Fruit fly (Drosophila melanogaster) whole organism, embryonic: ENCODE results near the gene CG17777.

Experiments used
- Antp ChIP-seq: fragments of 200-800 bp; sonication (Bioruptor generic); optimal IDR thresholded peaks from 3 replicates; lab custom pipeline; 2016; ENCODE audit warnings: missing biosample characterization, missing genetic modification characterization
- Atf-2 ChIP-seq: fragments of 200-800 bp; sonication (Bioruptor generic); optimal IDR thresholded peaks from 2 replicates; lab custom pipeline; 2016; ENCODE audit warnings: missing biosample characterization, missing genetic modification characterization
- BEAF-32 ChIP-seq: fragments of 200-800 bp; sonication (Bioruptor generic); optimal IDR thresholded peaks from 3 replicates; lab custom pipeline; 2017; ENCODE audit warnings: missing biosample characterization, missing genetic modification characterization, mild to moderate bottlenecking, moderate library complexity, missing genetic modification reagents
- CG10321 ChIP-seq: fragments of 200-800 bp; sonication (Bioruptor generic); IDR thresholded peaks from 2 replicates; pipeline ENCODE4 v1.3.6; 2022; ENCODE audit warnings: missing biosample characterization, missing genetic modification characterization
- CG11456 ChIP-seq: fragments of 200-800 bp; sonication (Bioruptor generic); IDR thresholded peaks from 3 replicates; pipeline ENCODE4 v1.3.6; 2022; ENCODE audit warnings: missing biosample characterization, missing genetic modification characterization
- CG11504 ChIP-seq: fragments of 200-800 bp; sonication (Bioruptor generic); optimal IDR thresholded peaks from 3 replicates; lab custom pipeline; 2019; ENCODE audit warnings: missing biosample characterization, mild to moderate bottlenecking, missing genetic modification characterization, moderate library complexity
- CG12942 ChIP-seq: fragments of 200-800 bp; sonication (Bioruptor generic); optimal IDR thresholded peaks from 3 replicates; lab custom pipeline; 2016; ENCODE audit warnings: missing biosample characterization, missing genetic modification characterization
- CG13424 ChIP-seq: fragments of 200-800 bp; sonication (Bioruptor generic); optimal IDR thresholded peaks from 2 replicates; lab custom pipeline; 2019; ENCODE audit warnings: missing biosample characterization, mild to moderate bottlenecking, missing genetic modification characterization, moderate library complexity
- CG14710 ChIP-seq: fragments of 200-800 bp; sonication (Bioruptor generic); optimal IDR thresholded peaks from 3 replicates; lab custom pipeline; 2019; ENCODE audit warnings: missing biosample characterization, mild to moderate bottlenecking, missing genetic modification characterization, moderate library complexity
- CG14965 ChIP-seq: fragments of 200-800 bp; sonication (Bioruptor generic); optimal IDR thresholded peaks from 2 replicates; lab custom pipeline; 2016; ENCODE audit warnings: missing biosample characterization, missing genetic modification characterization, borderline replicate concordance
- CG15269 ChIP-seq: fragments of 200-800 bp; sonication (Bioruptor generic); optimal IDR thresholded peaks from 2 replicates; lab custom pipeline; 2018; ENCODE audit warnings: missing biosample characterization, mild to moderate bottlenecking, missing genetic modification characterization, moderate library complexity
- CG17568 ChIP-seq: fragments of 200-800 bp; sonication (Bioruptor generic); optimal IDR thresholded peaks from 2 replicates; lab custom pipeline; 2018; ENCODE audit warnings: missing biosample characterization, mild to moderate bottlenecking, missing genetic modification characterization, moderate library complexity
- CG17802 ChIP-seq: fragments of 200-800 bp; sonication (Bioruptor generic); optimal IDR thresholded peaks from 2 replicates; lab custom pipeline; 2018; ENCODE audit warnings: missing biosample characterization, mild to moderate bottlenecking, missing genetic modification characterization, moderate library complexity
- CG1792 ChIP-seq: fragments of 200-800 bp; sonication (Bioruptor generic); optimal IDR thresholded peaks from 2 replicates; lab custom pipeline; 2016; ENCODE audit warnings: missing biosample characterization, missing genetic modification characterization
- CG2116 ChIP-seq: fragments of 200-800 bp; sonication (Bioruptor generic); optimal IDR thresholded peaks from 3 replicates; lab custom pipeline; 2018; ENCODE audit warnings: missing biosample characterization, mild to moderate bottlenecking, missing genetic modification characterization
- CG2120 ChIP-seq: fragments of 200-800 bp; sonication (Bioruptor generic); optimal IDR thresholded peaks from 3 replicates; lab custom pipeline; 2016; ENCODE audit warnings: missing biosample characterization, missing genetic modification characterization
- CG30403 ChIP-seq: fragments of 200-800 bp; sonication (Bioruptor generic); optimal IDR thresholded peaks from 3 replicates; lab custom pipeline; 2016; ENCODE audit warnings: missing biosample characterization, missing genetic modification characterization
- CG32532 ChIP-seq: fragments of 200-800 bp; sonication (Bioruptor generic); IDR thresholded peaks from 2 replicates; pipeline ENCODE4 v1.3.6; 2022; ENCODE audit warnings: missing biosample characterization, missing genetic modification characterization
- CG32772 ChIP-seq: fragments of 200-800 bp; sonication (Bioruptor generic); IDR thresholded peaks from 2 replicates; pipeline ENCODE4 v1.3.6; 2022; ENCODE audit warnings: missing biosample characterization, missing genetic modification characterization
- CG4424 ChIP-seq: fragments of 200-800 bp; sonication (Bioruptor generic); optimal IDR thresholded peaks from 3 replicates; lab custom pipeline; 2016; ENCODE audit warnings: missing biosample characterization, missing genetic modification characterization
- CG8765 ChIP-seq: fragments of 200-800 bp; sonication (Bioruptor generic); IDR thresholded peaks from 2 replicates; pipeline ENCODE4 v1.3.6; 2022; ENCODE audit warnings: missing biosample characterization, missing genetic modification characterization
- D19A ChIP-seq: fragments of 200-800 bp; optimal IDR thresholded peaks from 3 replicates; lab custom pipeline; 2019; ENCODE audit warnings: missing biosample characterization, mild to moderate bottlenecking, missing genetic modification characterization, moderate library complexity
- Deaf1 ChIP-seq: fragments of 200-800 bp; optimal IDR thresholded peaks from 3 replicates; lab custom pipeline; 2019; ENCODE audit warnings: missing biosample characterization, mild to moderate bottlenecking, missing genetic modification characterization, moderate library complexity
- E2f2 ChIP-seq: fragments of 200-800 bp; sonication (Bioruptor generic); IDR thresholded peaks from 2 replicates; pipeline ENCODE4 v1.3.6; 2022; ENCODE audit warnings: missing biosample characterization, missing genetic modification characterization
- Ets97D ChIP-seq: fragments of 200-800 bp; sonication (Bioruptor generic); optimal IDR thresholded peaks from 3 replicates; lab custom pipeline; 2016; ENCODE audit warnings: missing biosample characterization, missing genetic modification characterization
- HLH4C ChIP-seq: fragments of 200-800 bp; sonication (Bioruptor generic); IDR thresholded peaks from 3 replicates; pipeline ENCODE4 v1.3.6; 2022; ENCODE audit warnings: missing biosample characterization, missing genetic modification characterization; ENCODE audit not compliant: partially characterized antibody
- Oli ChIP-seq: fragments of 200-800 bp; sonication (Bioruptor generic); optimal IDR thresholded peaks from 2 replicates; lab custom pipeline; 2018; ENCODE audit warnings: missing biosample characterization, mild to moderate bottlenecking, missing genetic modification characterization, moderate library complexity
- Ptx1 ChIP-seq: fragments of 200-800 bp; sonication (Bioruptor generic); IDR thresholded peaks from 2 replicates; pipeline ENCODE4 v1.3.6; 2022; ENCODE audit warnings: missing biosample characterization, missing genetic modification characterization
- Scr ChIP-seq: fragments of 200-800 bp; sonication (Bioruptor generic); IDR thresholded peaks from 2 replicates; pipeline ENCODE4 v1.3.6; 2022; ENCODE audit warnings: missing biosample characterization, missing genetic modification characterization; ENCODE audit not compliant: partially characterized antibody
- Stat92E ChIP-seq, 3 experiments: fragments of >200 bp in 2 of 3; fragments of 200-800 bp in 1 of 3; sonication (Bioruptor generic) in 1 of 3; optimal IDR thresholded peaks; 2 replicates each; lab custom pipeline; 2017 to 2019; ENCODE audit warnings: missing biosample characterization in 3 of 3, missing genetic modification characterization in 3 of 3, mild to moderate bottlenecking in 1 of 3, moderate library complexity in 1 of 3
- Tbp ChIP-seq: fragments of >200 bp; optimal IDR thresholded peaks from 2 replicates; lab custom pipeline; 2018; ENCODE audit warnings: missing biosample characterization, missing genetic modification characterization
- YL-1 ChIP-seq: fragments of 200-800 bp; sonication (Bioruptor generic); optimal IDR thresholded peaks from 3 replicates; lab custom pipeline; 2017; ENCODE audit warnings: missing biosample characterization, mild to moderate bottlenecking, missing genetic modification characterization
- ara ChIP-seq: fragments of 200-800 bp; sonication (Bioruptor generic); IDR thresholded peaks from 2 replicates; pipeline ENCODE4 v1.3.6; 2022; ENCODE audit warnings: missing biosample characterization, missing genetic modification characterization
- bbx ChIP-seq: fragments of 200-800 bp; sonication (Bioruptor generic); IDR thresholded peaks from 2 replicates; pipeline ENCODE4 v1.3.6; 2022; ENCODE audit warnings: missing biosample characterization, missing genetic modification characterization; ENCODE audit not compliant: partially characterized antibody
- cas ChIP-seq: fragments of 200-800 bp; sonication (Bioruptor generic); IDR thresholded peaks from 2 replicates; pipeline ENCODE4 v1.3.6; 2022; ENCODE audit warnings: missing biosample characterization, missing genetic modification characterization
- cato ChIP-seq: fragments of 200-800 bp; sonication (Bioruptor generic); optimal IDR thresholded peaks from 2 replicates; lab custom pipeline; 2016; ENCODE audit warnings: missing biosample characterization, missing genetic modification characterization, borderline replicate concordance
- dati ChIP-seq: fragments of 200-800 bp; sonication (Bioruptor generic); IDR thresholded peaks from 2 replicates; pipeline ENCODE4 v1.3.6; 2022; ENCODE audit warnings: missing biosample characterization, missing genetic modification characterization
- disco-r ChIP-seq: fragments of 200-800 bp; sonication (Bioruptor generic); optimal IDR thresholded peaks from 2 replicates; lab custom pipeline; 2016; ENCODE audit warnings: missing biosample characterization, missing genetic modification characterization
- gfzf ChIP-seq: fragments of 200-800 bp; sonication (Bioruptor generic); optimal IDR thresholded peaks from 2 replicates; lab custom pipeline; 2016; ENCODE audit warnings: missing biosample characterization, mild to moderate bottlenecking, missing genetic modification characterization, moderate library complexity
- hb ChIP-seq: fragments of 200-800 bp; sonication (Bioruptor generic); IDR thresholded peaks from 3 replicates; pipeline ENCODE4 v1.3.6; 2022; ENCODE audit warnings: missing biosample characterization, missing genetic modification characterization; ENCODE audit not compliant: partially characterized antibody
- hbn ChIP-seq: fragments of 200-800 bp; sonication (Bioruptor generic); IDR thresholded peaks from 2 replicates; pipeline ENCODE4 v1.3.6; 2022; ENCODE audit warnings: missing biosample characterization, missing genetic modification characterization; ENCODE audit not compliant: partially characterized antibody
- kah ChIP-seq: fragments of 200-800 bp; sonication (Bioruptor generic); optimal IDR thresholded peaks from 2 replicates; lab custom pipeline; 2018; ENCODE audit warnings: missing biosample characterization, mild to moderate bottlenecking, missing genetic modification characterization
- lov ChIP-seq, 2 experiments: fragments of 200-800 bp in 1 of 2; fragments of >200 bp in 1 of 2; sonication (Bioruptor generic) in 1 of 2; IDR thresholded peaks in 1 of 2; optimal IDR thresholded peaks in 1 of 2; 2 replicates in 1 of 2; 3 replicates in 1 of 2; pipeline versions ENCODE4 v1.3.6 to Lab custom; 2017 to 2022; ENCODE audit warnings: missing biosample characterization in 1 of 2, missing genetic modification characterization in 1 of 2
- nerfin-1 ChIP-seq: fragments of 200-800 bp; sonication (Bioruptor generic); optimal IDR thresholded peaks from 3 replicates; lab custom pipeline; 2019; ENCODE audit warnings: missing biosample characterization, mild to moderate bottlenecking, missing genetic modification characterization, moderate library complexity
- nerfin-2 ChIP-seq: fragments of 200-800 bp; sonication (Bioruptor generic); IDR thresholded peaks from 2 replicates; pipeline ENCODE4 v1.3.6; 2022; ENCODE audit warnings: missing biosample characterization, missing genetic modification characterization; ENCODE audit not compliant: partially characterized antibody
- sna ChIP-seq: fragments of 200-800 bp; sonication (Bioruptor generic); IDR thresholded peaks from 2 replicates; pipeline ENCODE4 v1.3.6; 2022; ENCODE audit warnings: missing biosample characterization, missing genetic modification characterization; ENCODE audit not compliant: partially characterized antibody
- stc ChIP-seq: fragments of 200-800 bp; sonication (Bioruptor generic); IDR thresholded peaks from 2 replicates; pipeline ENCODE4 v1.3.6; 2022; ENCODE audit warnings: missing biosample characterization, missing genetic modification characterization
- ttk ChIP-seq: fragments of 200-800 bp; sonication (Bioruptor generic); IDR thresholded peaks from 2 replicates; pipeline ENCODE4 v2.1.2; 2022; ENCODE audit warnings: missing biosample characterization, missing genetic modification characterization
- zf30C ChIP-seq: fragments of 200-800 bp; sonication (Bioruptor generic); optimal IDR thresholded peaks from 3 replicates; lab custom pipeline; 2018; ENCODE audit warnings: missing biosample characterization, mild to moderate bottlenecking, missing genetic modification characterization
- zfh2 ChIP-seq: fragments of 200-800 bp; sonication (Bioruptor generic); optimal IDR thresholded peaks from 2 replicates; lab custom pipeline; 2016; ENCODE audit warnings: missing biosample characterization, missing genetic modification characterization

Gene CG17777

dm6 chrX:2225138-2225537, 38.5 kb downstream of the CG17777 start, which contains the start of gene pcx (continued):
- TF ChIP-seq nerfin-2 (GFP tag; lab: Robert Waterston, UW) (no peak), ttk (GFP tag; lab: Robert Waterston, UW) (no peak), hb (GFP tag; lab: Robert Waterston, UW) (peak; percentile 44; the same call in 1 of the 3 replicates), CG2116 (GFP tag; lab: Kevin White, UChicago) (peak; percentile 38), CG32532 (GFP tag; lab: Robert Waterston, UW) (no peak), CG4424 (GFP tag; lab: Kevin White, UChicago) (no peak), ara (no peak), Deaf1 (tag; lab: Kevin White, UChicago) (no peak), CG14965 (no peak), BEAF-32 (GFP tag; lab: Kevin White, UChicago) (peak; percentile 57), Ets97D (peak; percentile 7), Antp (GFP tag; lab: Kevin White, UChicago) (no peak), Stat92E (GFP tag; optimal IDR thresholded peaks at IDR 0.05; lab: Kevin White, UChicago) (no peak), zf30C (GFP tag; lab: Kevin White, UChicago) (no peak), E2f2 (peak; percentile 74), lov (optimal IDR thresholded peaks at IDR 0.05; lab: Kevin White, UChicago) (no peak), lov (GFP tag; IDR thresholded peaks at IDR 0.05; lab: Robert Waterston, UW) (no peak), disco-r (no peak), Scr (GFP tag; lab: Robert Waterston, UW) (peak; percentile 62), CG17568 (GFP tag; lab: Kevin White, UChicago) (no peak), CG17802 (tag; lab: Kevin White, UChicago) (no peak), dati (no peak), hbn (peak; percentile 27; the same call in 1 of the 2 replicates), cato (GFP tag; lab: Kevin White, UChicago) (no peak), YL-1 (GFP tag; lab: Kevin White, UChicago) (peak; percentile 56), CG14710 (tag; lab: Kevin White, UChicago) (peak; percentile 37), CG10321 (GFP tag; lab: Robert Waterston, UW) (no peak), CG11456 (GFP tag; lab: Robert Waterston, UW) (no peak), sna (0 out of 2 replicates have a peak, but pooled peaks have one; percentile 41), kah (GFP tag; lab: Kevin White, UChicago) (no peak), stc (GFP tag; lab: Robert Waterston, UW) (no peak), Ptx1 (no peak), CG8765 (no peak), Atf-2 (GFP tag; lab: Kevin White, UChicago) (no peak), zfh2 (no peak), Tbp (GFP tag; lab: Kevin White, UChicago) (no peak), bbx (GFP tag; lab: Robert Waterston, UW) (peak; percentile 58), HLH4C (peak; percentile 50), CG32772 (GFP tag; lab: Robert Waterston, UW) (no peak), cas (GFP tag; lab: Robert Waterston, UW) (no peak), gfzf (GFP tag; lab: Kevin White, UChicago) (peak; percentile 50), Oli (tag; lab: Kevin White, UChicago) (no peak), nerfin-1 (tag; lab: Kevin White, UChicago) (no peak), CG11504 (tag; lab: Kevin White, UChicago) (no peak), CG15269 (tag; lab: Kevin White, UChicago) (no peak), CG2120 (GFP tag; lab: Kevin White, UChicago) (no peak), CG1792 (GFP tag; lab: Kevin White, UChicago) (no peak), CG12942 (no peak), D19A (tag; lab: Kevin White, UChicago) (no peak), CG13424 (tag; lab: Kevin White, UChicago) (no peak), CG30403 (GFP tag; lab: Kevin White, UChicago) (no peak)
